Worm (Caenorhabditis elegans): Measurements from ENCODE around the gene Y70C5B.2.

The Y70C5B.2 gene

DNA sequence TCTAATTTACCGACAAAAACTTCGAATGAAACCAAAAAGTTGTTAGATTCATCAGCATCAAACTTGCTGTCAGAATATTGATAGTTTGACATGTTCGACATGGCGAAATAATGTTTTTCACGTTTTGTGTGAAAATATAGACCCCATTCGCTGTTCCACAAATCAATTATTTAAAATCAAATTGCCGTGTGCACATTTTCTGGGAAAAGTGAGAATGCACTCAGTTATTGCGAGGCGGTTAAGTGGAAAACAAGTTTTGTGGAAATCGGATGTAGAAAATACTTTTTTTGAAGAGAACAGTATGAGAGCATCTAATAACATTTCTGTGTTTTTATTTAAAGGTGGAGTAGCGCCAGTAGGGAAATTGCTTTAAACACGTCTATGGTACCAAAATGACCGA, 33.0 kb upstream of the Y70C5B.2 start, which contains the start of gene srw-42:
Gene srw-42, minus strand, starts transcription at position 101 of the 400 bp plus-strand sequence.
- TF ChIP-seq Y55F3AM.14 (GFP tag; optimal IDR thresholded peaks at IDR 0.05), result no peak
- TF ChIP-seq skn-1 (tag; optimal IDR thresholded peaks at IDR 0.05), result no peak
- TF ChIP-seq ZK546.5 (tag; optimal IDR thresholded peaks at IDR 0.05), result no peak
- no peak for TF ChIP-seq nhr-25 (tag; optimal IDR thresholded peaks at IDR 0.05)
- TF ChIP-seq mdl-1 (tag; optimal IDR thresholded peaks at IDR 0.05), result no peak
- TF ChIP-seq aly-2 (tag; optimal IDR thresholded peaks at IDR 0.05), result no peak
- TF ChIP-seq nhr-77 (tag; optimal IDR thresholded peaks at IDR 0.05), result no peak
- no peak for TF ChIP-seq ama-1 (optimal IDR thresholded peaks at IDR 0.05)
- no peak for TF ChIP-seq zag-1 (tag; optimal IDR thresholded peaks at IDR 0.05)
- no peak for TF ChIP-seq sma-9 (GFP tag; optimal IDR thresholded peaks at IDR 0.05)
- TF ChIP-seq sma-9 (tag; optimal IDR thresholded peaks at IDR 0.05), result no peak
- no peak for TF ChIP-seq ztf-4 (tag; optimal IDR thresholded peaks at IDR 0.05)

DNA sequence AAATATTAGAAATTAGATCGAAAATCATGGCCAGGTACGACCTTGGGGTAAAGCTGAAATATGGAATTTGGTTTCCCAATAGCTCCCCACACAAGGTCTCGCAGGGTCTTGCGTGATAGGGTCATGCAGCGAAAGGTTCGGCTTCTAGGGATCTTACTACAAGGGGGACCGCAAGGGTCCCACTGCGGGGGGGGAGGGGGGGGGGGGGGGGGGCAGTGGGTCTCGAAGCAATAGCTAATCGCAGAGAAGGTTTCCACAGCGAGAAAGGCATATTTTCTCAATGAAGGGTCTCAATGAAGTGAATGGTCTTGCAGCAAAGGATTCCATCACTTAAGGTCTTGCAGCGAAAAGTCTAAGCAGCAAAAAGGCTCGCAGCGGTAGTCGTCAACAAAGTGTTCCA, 32.3 kb upstream of the Y70C5B.2 start:
- TF ChIP-seq unc-55 (GFP tag; optimal IDR thresholded peaks at IDR 0.05) (no peak), alr-1 (tag; optimal IDR thresholded peaks at IDR 0.05) (no peak), ama-1 (optimal IDR thresholded peaks at IDR 0.05) (no peak), ztf-4 (tag; optimal IDR thresholded peaks at IDR 0.05) (no peak), lsy-2 (tag; optimal IDR thresholded peaks at IDR 0.05) (no peak), dmd-4 (tag; optimal IDR thresholded peaks at IDR 0.05) (no peak), ceh-82 (tag; optimal IDR thresholded peaks at IDR 0.05) (no peak), peb-1 (tag; optimal IDR thresholded peaks at IDR 0.05) (no peak), Y55F3AM.14 (GFP tag; optimal IDR thresholded peaks at IDR 0.05) (no peak), F13H6.1 (tag; optimal IDR thresholded peaks at IDR 0.05) (no peak)

DNA sequence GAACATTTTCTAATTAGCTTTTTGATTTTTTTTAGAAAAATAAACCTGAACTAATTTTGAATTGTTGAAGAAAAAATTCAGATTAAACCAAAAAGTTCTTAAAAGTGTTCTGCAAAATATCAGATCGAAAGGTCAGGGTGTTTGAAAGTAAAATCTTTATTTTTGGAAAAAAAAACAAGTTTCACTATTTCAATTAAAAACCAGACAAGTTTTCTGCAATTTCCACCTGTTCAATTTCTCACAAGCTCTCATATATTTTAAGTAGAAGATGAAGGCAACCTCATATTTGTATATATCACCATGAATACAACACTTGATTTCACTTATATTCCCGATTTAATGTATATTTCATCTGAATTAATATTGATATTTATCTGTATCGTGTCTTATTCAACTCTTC, 26.5 kb upstream of the Y70C5B.2 start, which contains the start of gene srz-102:
Gene srz-102, plus strand, starts transcription at position 301 of the 400 bp plus-strand sequence.
- TF ChIP-seq gmeb-1 (tag; optimal IDR thresholded peaks at IDR 0.05) (no peak), zag-1 (tag; optimal IDR thresholded peaks at IDR 0.05) (no peak), egl-27 (tag; optimal IDR thresholded peaks at IDR 0.05) (no peak), nhr-129 (tag; optimal IDR thresholded peaks at IDR 0.05) (no peak), fos-1 (tag; optimal IDR thresholded peaks at IDR 0.05) (no peak), mbf-1 (tag; optimal IDR thresholded peaks at IDR 0.05) (no peak), ceh-16 (tag; optimal IDR thresholded peaks at IDR 0.05) (no peak), lin-11 (tag; optimal IDR thresholded peaks at IDR 0.05) (no peak), lsy-2 (tag; optimal IDR thresholded peaks at IDR 0.05) (no peak), elt-1 (tag; optimal IDR thresholded peaks at IDR 0.05) (no peak), lin-39 (tag; optimal IDR thresholded peaks at IDR 0.05) (no peak), sma-3 (GFP tag; optimal IDR thresholded peaks at IDR 0.05) (no peak), unc-39 (tag; optimal IDR thresholded peaks at IDR 0.05) (no peak), mab-5 (tag; optimal IDR thresholded peaks at IDR 0.05) (no peak), nhr-6 (tag; optimal IDR thresholded peaks at IDR 0.05) (no peak), nhr-23 (tag; optimal IDR thresholded peaks at IDR 0.05) (no peak), nhr-77 (tag; optimal IDR thresholded peaks at IDR 0.05) (no peak), ZK546.5 (tag; optimal IDR thresholded peaks at IDR 0.05) (no peak)

ce11 chrV:16685725-16686124, 25.0 kb upstream of the Y70C5B.2 start, which contains the start of gene srw-43:
Gene srw-43 (plus strand): TSS chrV:16686025.
- TF ChIP-seq nhr-23 (tag; optimal IDR thresholded peaks at IDR 0.05), result no peak
- no peak for TF ChIP-seq nhr-77 (tag; optimal IDR thresholded peaks at IDR 0.05)
- no peak for TF ChIP-seq unc-55 (GFP tag; optimal IDR thresholded peaks at IDR 0.05)
- no peak for TF ChIP-seq ceh-16 (tag; optimal IDR thresholded peaks at IDR 0.05)
- TF ChIP-seq Y55F3AM.14 (GFP tag; optimal IDR thresholded peaks at IDR 0.05), result no peak
- TF ChIP-seq nhr-129 (tag; optimal IDR thresholded peaks at IDR 0.05), result no peak
- TF ChIP-seq nhr-6 (tag; optimal IDR thresholded peaks at IDR 0.05), result no peak
- no peak for TF ChIP-seq mbf-1 (tag; optimal IDR thresholded peaks at IDR 0.05)
- no peak for TF ChIP-seq lsy-2 (tag; optimal IDR thresholded peaks at IDR 0.05)

- TF ChIP-seq skn-1 (tag; optimal IDR thresholded peaks at IDR 0.05) (no peak), ZK546.5 (tag; optimal IDR thresholded peaks at IDR 0.05) (no peak), lsy-2 (tag; optimal IDR thresholded peaks at IDR 0.05) (no peak), sma-9 (GFP tag; optimal IDR thresholded peaks at IDR 0.05) (no peak), sma-9 (tag; optimal IDR thresholded peaks at IDR 0.05) (no peak), nhr-25 (tag; optimal IDR thresholded peaks at IDR 0.05) (no peak), lin-11 (tag; optimal IDR thresholded peaks at IDR 0.05) (no peak), nhr-23 (tag; optimal IDR thresholded peaks at IDR 0.05) (no peak), unc-62 (GFP tag; optimal IDR thresholded peaks at IDR 0.05) (no peak), nhr-6 (tag; optimal IDR thresholded peaks at IDR 0.05) (no peak), blmp-1 (tag; optimal IDR thresholded peaks at IDR 0.05; ENCODE audit: insufficient read depth) (no peak), nhr-10 (tag; optimal IDR thresholded peaks at IDR 0.05) (no peak), aly-2 (tag; optimal IDR thresholded peaks at IDR 0.05) (no peak), nhr-77 (tag; optimal IDR thresholded peaks at IDR 0.05) (no peak), mbf-1 (tag; optimal IDR thresholded peaks at IDR 0.05) (no peak), nhr-237 (tag; optimal IDR thresholded peaks at IDR 0.05) (no peak), sem-4 (tag; optimal IDR thresholded peaks at IDR 0.05) (no peak)
Measured at ce11 chrV:16683359-16683758, 22.6 kb upstream of the Y70C5B.2 start.

Measured in whole organism, L2 larva.